Fruit fly (Drosophila melanogaster) whole organism, adult: ENCODE measurements around the gene Ugt302K1.
A peak's percentile ranks its signal among the peaks of the same experiment; 100 is the strongest.

Experiments
- CG11617 ChIP-seq: fragments of 200-800 bp; sonication (Bioruptor generic); optimal IDR thresholded peaks from 2 replicates; lab custom pipeline; 2017; ENCODE audit warnings: mild to moderate bottlenecking, missing biosample characterization, missing genetic modification reagents, missing genetic modification characterization
- CG1620 ChIP-seq: fragments of 200-800 bp; sonication (Bioruptor generic); optimal IDR thresholded peaks from 2 replicates; lab custom pipeline; 2016; ENCODE audit warnings: missing biosample characterization, missing genetic modification characterization
- CG7101 ChIP-seq: fragments of 200-800 bp; sonication (Bioruptor generic); optimal IDR thresholded peaks from 2 replicates; lab custom pipeline; 2018; ENCODE audit warnings: missing biosample characterization, mild to moderate bottlenecking, missing genetic modification characterization, moderate library complexity
- Clk ChIP-seq: fragments of 200-800 bp; sonication (Bioruptor generic); optimal IDR thresholded peaks from 2 replicates; lab custom pipeline; 2017; ENCODE audit warnings: missing biosample characterization, missing genetic modification characterization
- cic ChIP-seq: fragments of 200-800 bp; sonication (Bioruptor generic); optimal IDR thresholded peaks from 2 replicates; lab custom pipeline; 2017; ENCODE audit warnings: missing biosample characterization, mild to moderate bottlenecking, missing genetic modification characterization, moderate library complexity
- kay ChIP-seq: fragments of 200-800 bp; sonication (Bioruptor generic); peaks from one replicate; lab custom pipeline; 2016; ENCODE audit warnings: missing biosample characterization, missing genetic modification characterization, borderline replicate concordance
- ovo ChIP-seq: fragments of 200-800 bp; sonication (Bioruptor generic); optimal IDR thresholded peaks from 2 replicates; lab custom pipeline; 2016; ENCODE audit warnings: missing biosample characterization, missing genetic modification characterization
- toe ChIP-seq: fragments of 200-800 bp; sonication (Bioruptor generic); optimal IDR thresholded peaks from 2 replicates; lab custom pipeline; 2016; ENCODE audit warnings: missing biosample characterization, missing genetic modification characterization

dm6 chr3R:11178300-11178699, 24.7 kb upstream of the Ugt302K1 start:
- no peak for TF ChIP-seq toe (GFP tag; lab: Kevin White, UChicago)
- no peak for TF ChIP-seq ovo (GFP tag; lab: Kevin White, UChicago)
- peak; percentile 60 for TF ChIP-seq cic (GFP tag; lab: Kevin White, UChicago)
- TF ChIP-seq Clk (GFP tag; lab: Kevin White, UChicago), result no peak
- peak; percentile 59 for TF ChIP-seq kay
- TF ChIP-seq CG7101 (tag; lab: Kevin White, UChicago), result peak; percentile 53
- no peak for TF ChIP-seq CG1620 (GFP tag; lab: Kevin White, UChicago)
- TF ChIP-seq CG11617 (GFP tag; lab: Kevin White, UChicago), result peak; percentile 9
